Fruit fly (Drosophila melanogaster): Measurements from ENCODE around the gene SNF4Agamma.

Gene SNF4Agamma

dm6 chr3R:21242318-21242717 is 101.8 kb downstream of the SNF4Agamma start, which contains the start of gene CG5892:
TSS of gene CG5892 (plus strand) at chr3R:21242618.
- TF ChIP-seq tai (GFP tag; optimal IDR thresholded peaks at IDR 0.05) (no peak), lola (GFP tag; optimal IDR thresholded peaks at IDR 0.05) (no peak)

DNA sequence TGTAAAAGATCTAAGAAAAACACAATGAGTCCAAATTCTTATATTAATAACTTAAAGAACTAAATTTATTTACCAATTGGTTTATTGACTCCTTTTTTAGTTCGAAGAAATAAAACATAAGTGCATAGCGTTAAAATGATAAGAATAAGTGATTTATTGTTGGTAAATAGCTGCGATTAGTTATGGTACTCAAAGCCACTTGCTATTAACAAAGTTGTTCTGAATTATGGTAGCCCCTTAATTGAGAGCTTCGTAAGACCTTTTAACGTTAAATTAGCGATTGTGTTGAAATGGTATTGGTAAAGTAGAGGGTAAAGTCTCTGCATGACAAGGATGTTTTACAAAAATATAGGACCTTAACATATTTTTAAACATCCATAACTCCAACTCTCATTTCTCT is 105.3 kb downstream of the SNF4Agamma start:
- TF ChIP-seq Jra (GFP tag; optimal IDR thresholded peaks at IDR 0.05), result no peak
- no peak for TF ChIP-seq Vsx2 (GFP tag; optimal IDR thresholded peaks at IDR 0.05; ENCODE audit: partially characterized antibody)
- no peak for TF ChIP-seq CG9705 (GFP tag; optimal IDR thresholded peaks at IDR 0.05)
- no peak for TF ChIP-seq Dfd (GFP tag; optimal IDR thresholded peaks at IDR 0.05)
- no peak for TF ChIP-seq brk (GFP tag; optimal IDR thresholded peaks at IDR 0.05)
- TF ChIP-seq Rel (GFP tag; optimal IDR thresholded peaks at IDR 0.05), result no peak
- no peak for TF ChIP-seq Rel (tag; optimal IDR thresholded peaks at IDR 0.05)
- TF ChIP-seq br (GFP tag; optimal IDR thresholded peaks at IDR 0.05), result no peak
- TF ChIP-seq Hnf4 (GFP tag; optimal IDR thresholded peaks at IDR 0.05), result no peak
- no peak for TF ChIP-seq tai (GFP tag; optimal IDR thresholded peaks at IDR 0.05)
- no peak for TF ChIP-seq jim (GFP tag; optimal IDR thresholded peaks at IDR 0.05)
- TF ChIP-seq HLH106 (tag; optimal IDR thresholded peaks at IDR 0.05), result no peak
- TF ChIP-seq dmrt93B (GFP tag; optimal IDR thresholded peaks at IDR 0.05), result no peak
- no peak for TF ChIP-seq rgr (GFP tag; optimal IDR thresholded peaks at IDR 0.05)
- no peak for TF ChIP-seq pan (optimal IDR thresholded peaks at IDR 0.05)
- TF ChIP-seq lola (GFP tag; optimal IDR thresholded peaks at IDR 0.05), result no peak
- TF ChIP-seq sage (GFP tag; optimal IDR thresholded peaks at IDR 0.05), result no peak
- TF ChIP-seq usp (GFP tag; optimal IDR thresholded peaks at IDR 0.05), result no peak

DNA sequence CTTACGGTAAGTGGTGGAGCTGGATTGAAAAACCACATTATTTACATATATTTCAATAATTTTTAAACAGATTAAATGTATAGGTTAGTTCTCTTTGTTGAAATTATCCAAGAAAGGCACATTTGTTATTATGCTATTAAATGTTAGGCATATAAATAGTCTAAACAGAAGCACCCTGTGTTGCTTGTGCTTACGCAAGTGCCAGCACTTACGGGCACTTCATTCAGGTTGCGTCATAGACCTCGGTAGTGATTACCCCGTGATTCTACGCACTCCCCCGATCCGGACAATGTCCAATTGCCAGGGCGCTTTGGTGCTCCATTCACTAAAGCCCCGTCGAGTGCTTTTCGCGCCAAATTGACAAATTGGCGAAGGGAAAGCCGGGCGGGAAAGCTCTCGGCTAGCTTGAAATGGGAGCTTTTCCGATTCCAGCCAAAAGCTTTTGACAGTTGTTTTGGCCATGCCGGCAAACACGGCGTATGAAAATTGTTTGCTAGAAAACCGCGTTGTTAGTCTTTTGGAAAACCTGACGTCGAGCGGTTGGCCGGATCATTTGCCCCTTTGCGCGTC is 106.0 kb downstream of the SNF4Agamma start, which contains the start of gene ETHR:
Gene ETHR, plus strand, starts transcription at position 520 of the 570 bp plus-strand sequence.
- no peak for TF ChIP-seq dsf (GFP tag; optimal IDR thresholded peaks at IDR 0.05; ENCODE audit: borderline replicate concordance)
- no peak for TF ChIP-seq CG32264 (GFP tag; optimal IDR thresholded peaks at IDR 0.05)
- TF ChIP-seq sv (GFP tag; optimal IDR thresholded peaks at IDR 0.05), result peak; percentile 4
- TF ChIP-seq jim (GFP tag; optimal IDR thresholded peaks at IDR 0.05), result no peak
- no peak for TF ChIP-seq tai (GFP tag; optimal IDR thresholded peaks at IDR 0.05)
- TF ChIP-seq OdsH (GFP tag; optimal IDR thresholded peaks at IDR 0.05), result no peak
- no peak for TF ChIP-seq Sp1 (GFP tag; optimal IDR thresholded peaks at IDR 0.05)
- TF ChIP-seq Mio (GFP tag; optimal IDR thresholded peaks at IDR 0.05), result no peak

DNA sequence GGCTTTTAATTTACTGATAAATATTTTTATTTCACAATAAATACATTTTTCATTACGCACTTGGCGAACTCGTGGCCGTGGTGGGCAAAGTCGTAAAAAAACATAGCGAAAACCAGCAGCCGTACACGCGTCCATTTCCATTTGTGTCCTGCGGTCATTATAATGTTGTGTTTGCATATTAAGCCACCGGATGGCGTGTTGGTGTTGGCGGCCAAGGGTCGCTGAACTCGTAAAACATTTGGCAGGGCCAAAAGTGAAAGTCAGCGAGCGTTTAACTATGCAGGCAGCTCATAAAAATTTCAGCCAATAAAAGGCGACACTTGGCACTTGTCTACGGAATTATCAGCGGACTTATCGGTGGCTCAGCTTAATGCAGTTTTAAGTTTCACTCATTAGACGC is 111.9 kb downstream of the SNF4Agamma start:
- TF ChIP-seq fru (GFP tag; optimal IDR thresholded peaks at IDR 0.05), result no peak
- TF ChIP-seq lola (GFP tag; optimal IDR thresholded peaks at IDR 0.05), result no peak
- no peak for TF ChIP-seq dsf (GFP tag; optimal IDR thresholded peaks at IDR 0.05; ENCODE audit: borderline replicate concordance)
- TF ChIP-seq Sp1 (GFP tag; optimal IDR thresholded peaks at IDR 0.05), result no peak

dm6 chr3R:21254296-21254695 is 113.8 kb downstream of the SNF4Agamma start:
- TF ChIP-seq Vsx2 (GFP tag; optimal IDR thresholded peaks at IDR 0.05; ENCODE audit: partially characterized antibody) (no peak), Dfd (GFP tag; optimal IDR thresholded peaks at IDR 0.05) (no peak), psq (GFP tag; optimal IDR thresholded peaks at IDR 0.05) (no peak), dmrt93B (GFP tag; optimal IDR thresholded peaks at IDR 0.05) (no peak)

DNA sequence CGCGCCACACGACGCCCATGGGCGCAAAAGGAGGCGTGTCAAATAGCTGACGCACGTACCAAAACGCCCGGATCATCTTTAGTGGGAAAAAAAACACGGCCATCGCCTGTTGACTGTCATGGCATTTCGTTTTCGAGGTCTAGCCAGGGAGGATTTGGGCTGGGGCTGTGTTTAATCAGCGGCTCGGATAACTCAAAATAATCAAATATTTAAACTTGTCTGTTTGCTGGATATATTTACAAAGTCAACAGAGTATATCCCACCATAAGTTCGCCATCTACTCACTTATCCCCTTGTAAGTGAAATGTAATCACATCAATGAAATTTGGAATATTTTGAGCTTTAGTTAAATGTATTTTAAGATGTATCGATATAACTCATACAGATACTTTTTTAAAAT is 120.3 kb downstream of the SNF4Agamma start:
- no peak for TF ChIP-seq Rel (GFP tag; optimal IDR thresholded peaks at IDR 0.05)
- TF ChIP-seq Rel (tag; optimal IDR thresholded peaks at IDR 0.05), result no peak
- peak; percentile 8 for TF ChIP-seq Sp1 (GFP tag; optimal IDR thresholded peaks at IDR 0.05)
- TF ChIP-seq HLH106 (tag; optimal IDR thresholded peaks at IDR 0.05), result no peak
- TF ChIP-seq Abd-B (GFP tag; optimal IDR thresholded peaks at IDR 0.05), result no peak
- TF ChIP-seq br (GFP tag; optimal IDR thresholded peaks at IDR 0.05), result no peak
- TF ChIP-seq sv (GFP tag; optimal IDR thresholded peaks at IDR 0.05), result no peak
- no peak for TF ChIP-seq sage (GFP tag; optimal IDR thresholded peaks at IDR 0.05)
- peak; percentile 76 for TF ChIP-seq h (GFP tag; optimal IDR thresholded peaks at IDR 0.05)
- no peak for TF ChIP-seq Dif (GFP tag; optimal IDR thresholded peaks at IDR 0.05; ENCODE audit: partially characterized antibody)
- TF ChIP-seq fru (GFP tag; optimal IDR thresholded peaks at IDR 0.05), result no peak
- TF ChIP-seq foxo (GFP tag; optimal IDR thresholded peaks at IDR 0.05), result no peak
- TF ChIP-seq usp (GFP tag; optimal IDR thresholded peaks at IDR 0.05), result no peak
- no peak for TF ChIP-seq CG9705 (GFP tag; optimal IDR thresholded peaks at IDR 0.05)
- TF ChIP-seq dsf (GFP tag; optimal IDR thresholded peaks at IDR 0.05; ENCODE audit: borderline replicate concordance), result no peak
- no peak for TF ChIP-seq N (GFP tag; optimal IDR thresholded peaks at IDR 0.05)
- no peak for TF ChIP-seq jim (GFP tag; optimal IDR thresholded peaks at IDR 0.05)
- TF ChIP-seq Hr78 (GFP tag; optimal IDR thresholded peaks at IDR 0.05), result no peak
- TF ChIP-seq CG32264 (GFP tag; optimal IDR thresholded peaks at IDR 0.05), result no peak
- TF ChIP-seq psq (GFP tag; optimal IDR thresholded peaks at IDR 0.05), result no peak
- peak; percentile 50 for TF ChIP-seq OdsH (GFP tag; optimal IDR thresholded peaks at IDR 0.05)
- TF ChIP-seq dmrt93B (GFP tag; optimal IDR thresholded peaks at IDR 0.05), result no peak
- TF ChIP-seq Vsx2 (GFP tag; optimal IDR thresholded peaks at IDR 0.05; ENCODE audit: partially characterized antibody), result no peak
- peak; percentile 7 for TF ChIP-seq brk (GFP tag; optimal IDR thresholded peaks at IDR 0.05)
- no peak for TF ChIP-seq CrebA (GFP tag; optimal IDR thresholded peaks at IDR 0.05; ENCODE audit: borderline replicate concordance)
- TF ChIP-seq tai (GFP tag; optimal IDR thresholded peaks at IDR 0.05), result no peak
- TF ChIP-seq Hnf4 (GFP tag; optimal IDR thresholded peaks at IDR 0.05), result no peak
- no peak for TF ChIP-seq ey (GFP tag; optimal IDR thresholded peaks at IDR 0.05)
- TF ChIP-seq Mio (GFP tag; optimal IDR thresholded peaks at IDR 0.05), result no peak
- no peak for TF ChIP-seq Myc (optimal IDR thresholded peaks at IDR 0.05)
- TF ChIP-seq Dfd (GFP tag; optimal IDR thresholded peaks at IDR 0.05), result no peak
- TF ChIP-seq woc (GFP tag; optimal IDR thresholded peaks at IDR 0.05), result no peak
- TF ChIP-seq pan (optimal IDR thresholded peaks at IDR 0.05), result no peak
- no peak for TF ChIP-seq Jra (GFP tag; optimal IDR thresholded peaks at IDR 0.05)
- peak; percentile 73 for TF ChIP-seq rgr (GFP tag; optimal IDR thresholded peaks at IDR 0.05)
